Fruit fly (Drosophila melanogaster): Measurements from ENCODE around the gene SNF4Agamma.
A peak's percentile ranks its signal among the peaks of the same experiment; 100 is the strongest.

DNA sequence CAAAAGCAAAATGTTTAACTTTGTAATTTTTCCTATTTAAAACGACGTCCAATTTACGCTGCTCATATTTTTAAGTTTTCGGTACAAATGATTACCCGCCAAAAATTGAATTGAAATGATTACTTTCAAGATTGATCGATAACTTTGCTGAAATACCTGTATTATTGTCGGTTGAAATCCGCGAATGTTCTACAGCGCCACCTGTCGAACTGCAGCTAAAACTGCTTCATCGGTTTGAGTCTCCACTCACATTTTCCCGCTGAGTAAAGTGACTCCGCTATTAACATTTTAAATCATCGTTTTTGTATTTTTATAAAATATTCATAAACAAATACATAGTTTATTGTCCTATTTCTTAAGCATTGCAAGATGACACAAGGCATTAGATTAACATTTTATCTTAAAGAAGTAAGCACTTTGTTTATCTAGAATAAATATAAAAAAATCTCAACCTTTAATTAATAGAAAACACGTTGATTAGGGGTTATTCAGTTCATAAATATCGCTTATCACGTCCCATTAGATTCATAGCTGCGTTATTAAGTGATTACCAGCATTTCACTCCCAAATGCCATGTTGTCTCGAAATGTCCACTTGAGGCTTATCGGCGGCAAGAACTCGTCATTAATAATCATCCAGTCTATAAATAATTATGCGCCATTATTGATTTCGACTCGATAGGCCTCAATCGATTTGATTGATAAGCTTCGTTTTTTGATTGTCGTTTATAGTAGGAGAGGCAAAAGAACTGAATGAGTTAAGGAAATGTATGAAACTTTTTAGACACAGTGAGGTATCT, 39.3 kb downstream of the SNF4Agamma start:
- TF ChIP-seq CG10348 (GFP tag; IDR thresholded peaks at IDR 0.05) = no peak
- TF ChIP-seq Pif1B (GFP tag; optimal IDR thresholded peaks at IDR 0.05) = no peak
- no peak for TF ChIP-seq CG9948 (tag; optimal IDR thresholded peaks at IDR 0.05)
- no peak for TF ChIP-seq fd96Ca (GFP tag; IDR thresholded peaks at IDR 0.05)
- TF ChIP-seq CG15710 (tag; optimal IDR thresholded peaks at IDR 0.05) = no peak
- TF ChIP-seq CG12605 (GFP tag; IDR thresholded peaks at IDR 0.05) = no peak
- no peak for TF ChIP-seq CG17806 (tag; optimal IDR thresholded peaks at IDR 0.05)
- no peak for TF ChIP-seq CG8159 (tag; optimal IDR thresholded peaks at IDR 0.05)
- TF ChIP-seq CG13204 (GFP tag; optimal IDR thresholded peaks at IDR 0.05) = no peak
- peak; percentile 45 for TF ChIP-seq D1 (tag; optimal IDR thresholded peaks at IDR 0.05)
- no peak for TF ChIP-seq EcR (GFP tag; optimal IDR thresholded peaks at IDR 0.05)
- no peak for TF ChIP-seq CG14655 (GFP tag; optimal IDR thresholded peaks at IDR 0.05)

All from whole organism, pupa.